Fruit fly (Drosophila melanogaster): Measurements from ENCODE around the gene ras.

Gene ras

DNA sequence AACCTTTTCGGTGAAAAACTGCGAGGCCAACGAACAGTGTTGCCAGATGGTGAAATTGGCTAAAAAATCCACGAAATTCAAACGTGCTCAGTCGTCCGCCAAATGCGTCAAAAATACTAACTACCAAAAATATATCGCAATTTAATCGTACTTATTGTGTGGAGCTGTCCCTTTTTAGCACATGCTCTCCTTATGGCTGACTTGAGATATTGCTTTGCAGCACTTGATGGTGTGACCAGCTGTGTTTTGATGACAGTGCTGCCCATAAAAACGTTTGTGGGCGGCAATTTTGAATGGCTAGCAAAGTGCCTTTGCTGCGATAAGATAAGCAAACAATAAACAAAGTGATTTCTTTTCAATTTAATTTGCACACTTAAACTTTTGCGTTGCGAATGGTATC, 19.9 kb downstream of the ras start, which contains the start of gene Tango5 (continued):
- TF ChIP-seq oc (tag; optimal IDR thresholded peaks at IDR 0.05) (no peak), CG13424 (tag; optimal IDR thresholded peaks at IDR 0.05) (peak; percentile 5), Hr51 (GFP tag; optimal IDR thresholded peaks at IDR 0.05) (no peak), h (optimal IDR thresholded peaks at IDR 0.05) (no peak), tap (tag; optimal IDR thresholded peaks at IDR 0.05) (no peak), Dref (GFP tag; IDR thresholded peaks at IDR 0.05) (peak; percentile 49), CG7556 (GFP tag; optimal IDR thresholded peaks at IDR 0.05) (no peak), Hr3 (GFP tag; optimal IDR thresholded peaks at IDR 0.05) (no peak), pb (GFP tag; optimal IDR thresholded peaks at IDR 0.05) (no peak), Sry-δ (GFP tag; optimal IDR thresholded peaks at IDR 0.05) (peak; percentile 65), wor (GFP tag; IDR thresholded peaks at IDR 0.05) (no peak), Ssrp (tag; optimal IDR thresholded peaks at IDR 0.05) (no peak), CG10565 (GFP tag; optimal IDR thresholded peaks at IDR 0.05) (no peak), mld (GFP tag; IDR thresholded peaks at IDR 0.05; ENCODE audit: partially characterized antibody) (no peak), Kr (GFP tag; optimal IDR thresholded peaks at IDR 0.05) (no peak), Poxn (GFP tag; IDR thresholded peaks at IDR 0.05) (no peak), Side (GFP tag; optimal IDR thresholded peaks at IDR 0.05) (no peak), mam (GFP tag; optimal IDR thresholded peaks at IDR 0.05) (no peak), CG1233 (GFP tag; optimal IDR thresholded peaks at IDR 0.05) (no peak), CG9876 (GFP tag; optimal IDR thresholded peaks at IDR 0.05) (no peak), Dip2 (GFP tag; IDR thresholded peaks at IDR 0.05) (no peak), slbo (GFP tag; IDR thresholded peaks at IDR 0.05) (no peak), CG3847 (GFP tag; IDR thresholded peaks at IDR 0.05) (peak; percentile 68), cad (GFP tag; optimal IDR thresholded peaks at IDR 0.05) (no peak), gfzf (GFP tag; optimal IDR thresholded peaks at IDR 0.05) (peak; percentile 93), D (optimal IDR thresholded peaks at IDR 0.05) (peak; percentile 22), D (GFP tag; optimal IDR thresholded peaks at IDR 0.05) (no peak), gsb (GFP tag; IDR thresholded peaks at IDR 0.05) (no peak), CG6791 (GFP tag; IDR thresholded peaks at IDR 0.05; ENCODE audit: partially characterized antibody) (0 out of 3 replicates have a peak, but pooled peaks have one; percentile 34), MESR4 (GFP tag; optimal IDR thresholded peaks at IDR 0.05) (no peak), CkIIα-i1 (GFP tag; IDR thresholded peaks at IDR 0.05) (no peak), prd (optimal IDR thresholded peaks at IDR 0.05) (no peak), prd (GFP tag; IDR thresholded peaks at IDR 0.05) (no peak), ewg (GFP tag; optimal IDR thresholded peaks at IDR 0.05) (no peak), zfh2 (GFP tag; optimal IDR thresholded peaks at IDR 0.05) (no peak), ham (GFP tag; IDR thresholded peaks at IDR 0.05) (no peak), az2 (GFP tag; optimal IDR thresholded peaks at IDR 0.05) (no peak), ab (GFP tag; optimal IDR thresholded peaks at IDR 0.05) (no peak), H2.0 (GFP tag; IDR thresholded peaks at IDR 0.05) (no peak), CG13296 (GFP tag; optimal IDR thresholded peaks at IDR 0.05) (no peak), CG33213 (GFP tag; optimal IDR thresholded peaks at IDR 0.05) (peak; percentile 58), E2f2 (GFP tag; IDR thresholded peaks at IDR 0.05) (peak; percentile 99), CG7786 (GFP tag; optimal IDR thresholded peaks at IDR 0.05) (no peak), HLH3B (GFP tag; IDR thresholded peaks at IDR 0.05) (no peak), Lim3 (GFP tag; IDR thresholded peaks at IDR 0.05) (no peak), Fer1 (GFP tag; optimal IDR thresholded peaks at IDR 0.05) (no peak), CG18599 (GFP tag; optimal IDR thresholded peaks at IDR 0.05) (no peak), HLH54F (GFP tag; optimal IDR thresholded peaks at IDR 0.05) (no peak), usp (GFP tag; optimal IDR thresholded peaks at IDR 0.05) (no peak), CG12769 (tag; optimal IDR thresholded peaks at IDR 0.05) (peak; percentile 10), aop (GFP tag; IDR thresholded peaks at IDR 0.05) (no peak), nom (GFP tag; optimal IDR thresholded peaks at IDR 0.05) (no peak), Ptx1 (GFP tag; IDR thresholded peaks at IDR 0.05) (no peak), CG4282 (GFP tag; optimal IDR thresholded peaks at IDR 0.05) (no peak)

Measured in whole organism, embryonic.